Worm (Caenorhabditis elegans): Measurements from ENCODE around the gene F54C9.9.

The F54C9.9 gene

DNA sequence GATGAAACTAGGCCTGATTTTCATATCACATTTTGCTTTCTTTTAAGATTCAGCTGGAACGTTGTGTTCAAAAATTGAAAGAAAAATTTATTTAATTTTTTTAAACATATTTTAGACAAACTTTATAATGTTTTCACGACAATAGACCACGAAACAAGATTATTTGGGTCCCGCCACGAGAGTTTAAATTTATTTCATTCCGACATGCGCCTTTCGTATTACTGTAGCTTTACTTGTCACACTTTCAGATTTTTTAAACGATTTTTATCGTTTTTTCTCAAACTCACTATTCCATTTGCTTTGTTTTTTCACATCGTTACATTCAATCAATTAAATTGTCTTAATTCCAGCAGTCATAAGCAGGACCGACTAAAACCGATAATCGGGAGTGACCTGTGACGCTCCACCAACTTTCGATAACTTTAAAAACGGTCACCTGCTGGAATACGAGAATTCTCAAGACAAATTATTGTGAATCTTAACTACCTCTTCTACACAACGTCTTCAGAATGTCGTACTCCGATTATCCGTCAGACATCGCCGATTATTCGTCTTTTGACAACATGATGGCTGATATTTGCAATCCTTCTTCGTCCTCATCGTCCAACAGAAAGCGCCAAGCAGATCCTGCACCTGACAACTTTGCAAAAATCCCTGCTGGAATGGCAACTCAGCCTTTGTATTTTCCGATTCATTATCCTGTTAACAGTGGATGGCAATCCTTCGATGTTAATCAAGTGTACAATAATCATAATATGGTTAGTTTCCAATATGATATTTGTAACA is 16.2 kb downstream of the F54C9.9 start, which contains the start of gene aptf-3:
TSS of gene aptf-3 (plus strand) at position 351 of the 786 bp plus-strand sequence.
- TF ChIP-seq skn-1 (tag; optimal IDR thresholded peaks at IDR 0.05) (no peak), nhr-21 (tag; optimal IDR thresholded peaks at IDR 0.05) (no peak), gmeb-1 (tag; optimal IDR thresholded peaks at IDR 0.05) (no peak), lsy-2 (tag; optimal IDR thresholded peaks at IDR 0.05) (no peak), R02D3.7 (tag; optimal IDR thresholded peaks at IDR 0.05) (no peak), snpc-4 (tag; optimal IDR thresholded peaks at IDR 0.05) (no peak), lin-39 (tag; optimal IDR thresholded peaks at IDR 0.05) (no peak), dmd-4 (tag; optimal IDR thresholded peaks at IDR 0.05) (no peak), ceh-82 (tag; optimal IDR thresholded peaks at IDR 0.05) (no peak), nhr-11 (tag; optimal IDR thresholded peaks at IDR 0.05) (no peak), C34F6.9 (tag; optimal IDR thresholded peaks at IDR 0.05) (no peak), sma-9 (GFP tag; optimal IDR thresholded peaks at IDR 0.05) (no peak), sma-9 (tag; optimal IDR thresholded peaks at IDR 0.05) (no peak), nhr-10 (tag; optimal IDR thresholded peaks at IDR 0.05) (no peak), lin-13 (GFP tag; optimal IDR thresholded peaks at IDR 0.05) (no peak), unc-62 (GFP tag; optimal IDR thresholded peaks at IDR 0.05) (no peak), ceh-16 (tag; optimal IDR thresholded peaks at IDR 0.05) (no peak)

DNA sequence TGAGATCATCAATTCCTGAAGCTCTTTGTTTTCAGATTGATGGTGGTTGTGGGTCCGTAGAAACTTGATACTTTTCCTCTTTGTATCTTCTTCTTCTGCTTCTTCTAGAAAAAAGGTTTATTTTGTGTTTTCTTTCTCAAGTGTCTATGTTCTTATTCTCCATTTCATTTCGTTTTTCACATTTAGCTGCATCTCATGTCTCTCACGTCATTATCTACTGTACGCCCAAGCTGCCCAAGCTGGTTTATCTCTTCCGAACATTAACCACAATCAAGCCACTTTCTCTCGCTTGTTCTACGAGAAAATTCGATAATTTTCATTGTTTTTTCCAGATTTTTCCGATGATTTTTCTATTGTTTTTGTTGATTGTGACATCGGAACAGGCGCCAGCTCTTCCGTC is 21.4 kb downstream of the F54C9.9 start, which contains the start of gene F28C6.5:
TSS of gene F28C6.5 (plus strand) at position 301 of the 400 bp plus-strand sequence.
- TF ChIP-seq nhr-21 (tag; optimal IDR thresholded peaks at IDR 0.05) (no peak), mbf-1 (tag; optimal IDR thresholded peaks at IDR 0.05) (no peak), lsy-2 (tag; optimal IDR thresholded peaks at IDR 0.05) (no peak), ceh-16 (tag; optimal IDR thresholded peaks at IDR 0.05) (no peak), elt-1 (tag; optimal IDR thresholded peaks at IDR 0.05) (no peak), nhr-129 (tag; optimal IDR thresholded peaks at IDR 0.05) (no peak), nhr-237 (tag; optimal IDR thresholded peaks at IDR 0.05) (no peak), peb-1 (tag; optimal IDR thresholded peaks at IDR 0.05) (no peak), nhr-23 (tag; optimal IDR thresholded peaks at IDR 0.05) (no peak), snpc-4 (tag; optimal IDR thresholded peaks at IDR 0.05) (no peak), ZK546.5 (tag; optimal IDR thresholded peaks at IDR 0.05) (no peak), C34F6.9 (tag; optimal IDR thresholded peaks at IDR 0.05) (no peak), gmeb-1 (tag; optimal IDR thresholded peaks at IDR 0.05) (no peak), sem-4 (tag; optimal IDR thresholded peaks at IDR 0.05) (no peak)

DNA sequence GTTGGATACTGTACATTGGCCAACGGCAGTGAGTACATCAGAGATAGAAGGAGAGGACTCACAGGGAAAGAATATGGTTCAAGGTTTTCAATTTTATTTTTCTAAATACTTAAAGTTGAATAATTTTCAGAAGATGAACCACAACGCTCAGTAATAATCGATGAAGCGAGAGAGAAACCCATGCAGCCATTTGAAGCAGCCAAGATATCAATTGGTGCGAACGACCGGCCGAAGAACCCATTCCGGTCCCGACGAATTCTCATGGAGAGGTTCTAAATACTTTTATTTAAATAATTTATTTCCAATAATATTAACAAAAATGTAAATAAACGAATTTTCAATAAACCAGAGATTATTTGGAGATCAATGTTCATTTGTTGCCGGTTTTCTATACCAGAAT is 22.3 kb downstream of the F54C9.9 start, which contains the start of gene pigg-1:
TSS of gene pigg-1 (minus strand) at position 101 of the 400 bp plus-strand sequence.
- TF ChIP-seq fos-1 (tag; optimal IDR thresholded peaks at IDR 0.05) (no peak), ztf-11 (tag; optimal IDR thresholded peaks at IDR 0.05) (no peak), C34F6.9 (tag; optimal IDR thresholded peaks at IDR 0.05) (no peak), sem-4 (tag; optimal IDR thresholded peaks at IDR 0.05) (no peak), lin-39 (tag; optimal IDR thresholded peaks at IDR 0.05) (no peak), lin-11 (tag; optimal IDR thresholded peaks at IDR 0.05) (no peak), elt-3 (tag; optimal IDR thresholded peaks at IDR 0.05) (no peak), ZK546.5 (tag; optimal IDR thresholded peaks at IDR 0.05) (no peak), blmp-1 (tag; optimal IDR thresholded peaks at IDR 0.05; ENCODE audit: insufficient read depth) (no peak), sma-3 (GFP tag; optimal IDR thresholded peaks at IDR 0.05) (no peak), nhr-23 (tag; optimal IDR thresholded peaks at IDR 0.05) (no peak), peb-1 (tag; optimal IDR thresholded peaks at IDR 0.05) (no peak)

DNA sequence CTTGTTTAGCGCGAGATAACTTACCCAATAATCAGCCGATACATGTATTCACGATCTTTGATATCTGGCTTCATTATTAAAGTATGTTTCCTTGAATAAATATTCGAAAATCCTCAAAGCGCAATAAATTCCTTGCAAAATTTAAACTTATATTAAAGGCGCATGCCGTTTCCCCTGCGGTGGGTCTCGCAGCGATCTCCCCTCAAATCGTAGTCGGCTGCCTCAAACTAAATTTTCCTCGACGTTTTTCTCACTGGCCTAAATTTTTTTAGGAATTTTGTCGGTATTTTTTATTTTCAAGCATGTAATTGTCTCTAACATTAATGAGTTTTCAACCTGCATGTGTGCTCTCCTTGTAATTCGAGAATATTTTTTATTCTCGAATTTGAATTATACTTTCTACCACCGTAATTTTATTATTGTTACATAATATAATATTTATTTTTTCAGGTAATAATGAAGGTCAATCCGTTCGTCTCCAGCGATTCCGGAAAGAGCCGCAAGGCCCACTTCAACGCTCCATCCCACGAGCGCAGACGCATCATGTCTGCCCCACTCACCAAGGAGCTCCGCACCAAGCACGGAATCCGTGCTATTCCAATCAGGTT is 24.6 kb downstream of the F54C9.9 start, which contains the start of the genes cpf-1 and rpl-26:
TSS of gene cpf-1 (minus strand) at position 104 of the 608 bp plus-strand sequence.
TSS of gene rpl-26 (plus strand) at position 449 of the 608 bp plus-strand sequence.
- TF ChIP-seq egl-27 (tag; optimal IDR thresholded peaks at IDR 0.05), result no peak
- TF ChIP-seq skn-1 (tag; optimal IDR thresholded peaks at IDR 0.05), result no peak
- peak; percentile 75 for TF ChIP-seq unc-55 (GFP tag; optimal IDR thresholded peaks at IDR 0.05)
- no peak for TF ChIP-seq mbf-1 (tag; optimal IDR thresholded peaks at IDR 0.05)
- TF ChIP-seq nhr-25 (tag; optimal IDR thresholded peaks at IDR 0.05), result no peak
- TF ChIP-seq nhr-23 (tag; optimal IDR thresholded peaks at IDR 0.05), result no peak
- TF ChIP-seq lin-11 (tag; optimal IDR thresholded peaks at IDR 0.05), result no peak
- TF ChIP-seq sma-3 (GFP tag; optimal IDR thresholded peaks at IDR 0.05), result peak; percentile 4
- TF ChIP-seq R02D3.7 (tag; optimal IDR thresholded peaks at IDR 0.05), result no peak
- no peak for TF ChIP-seq aly-2 (tag; optimal IDR thresholded peaks at IDR 0.05)
- TF ChIP-seq ceh-82 (tag; optimal IDR thresholded peaks at IDR 0.05), result no peak
- TF ChIP-seq unc-39 (tag; optimal IDR thresholded peaks at IDR 0.05), result no peak
- no peak for TF ChIP-seq lin-39 (tag; optimal IDR thresholded peaks at IDR 0.05)
- no peak for TF ChIP-seq ztf-11 (tag; optimal IDR thresholded peaks at IDR 0.05)
- peak; percentile 22 to 89 for TF ChIP-seq lsy-2 (tag; optimal IDR thresholded peaks at IDR 0.05)
- TF ChIP-seq alr-1 (tag; optimal IDR thresholded peaks at IDR 0.05), result no peak
- no peak for TF ChIP-seq lin-13 (GFP tag; optimal IDR thresholded peaks at IDR 0.05)
- TF ChIP-seq F13H6.1 (tag; optimal IDR thresholded peaks at IDR 0.05), result no peak
- TF ChIP-seq zag-1 (tag; optimal IDR thresholded peaks at IDR 0.05), result no peak
- TF ChIP-seq nhr-10 (tag; optimal IDR thresholded peaks at IDR 0.05), result no peak
- peak; percentile 49 for TF ChIP-seq sem-4 (tag; optimal IDR thresholded peaks at IDR 0.05)
- no peak for TF ChIP-seq Y55F3AM.14 (GFP tag; optimal IDR thresholded peaks at IDR 0.05)
- TF ChIP-seq nhr-237 (tag; optimal IDR thresholded peaks at IDR 0.05), result no peak
- no peak for TF ChIP-seq elt-3 (tag; optimal IDR thresholded peaks at IDR 0.05)
- TF ChIP-seq nhr-6 (tag; optimal IDR thresholded peaks at IDR 0.05), result no peak
- no peak for TF ChIP-seq peb-1 (tag; optimal IDR thresholded peaks at IDR 0.05)
- TF ChIP-seq nhr-129 (tag; optimal IDR thresholded peaks at IDR 0.05), result peak; percentile 47
- no peak for TF ChIP-seq nhr-11 (tag; optimal IDR thresholded peaks at IDR 0.05)
- TF ChIP-seq ama-1 (optimal IDR thresholded peaks at IDR 0.05), result no peak
- no peak for TF ChIP-seq mab-5 (tag; optimal IDR thresholded peaks at IDR 0.05)
